Fruit fly (Drosophila melanogaster) whole organism, larva: ENCODE data around the gene CG13028.
A peak's percentile ranks its signal among the peaks of the same experiment; 100 is the strongest.

ENCODE experiments used
- noc ChIP-seq: fragments of 200-800 bp; sonication (Bioruptor generic); optimal IDR thresholded peaks from 3 replicates; lab custom pipeline; 2019; ENCODE audit warnings: missing biosample characterization, mild to moderate bottlenecking, missing genetic modification characterization, moderate library complexity

CG13028 gene

DNA sequence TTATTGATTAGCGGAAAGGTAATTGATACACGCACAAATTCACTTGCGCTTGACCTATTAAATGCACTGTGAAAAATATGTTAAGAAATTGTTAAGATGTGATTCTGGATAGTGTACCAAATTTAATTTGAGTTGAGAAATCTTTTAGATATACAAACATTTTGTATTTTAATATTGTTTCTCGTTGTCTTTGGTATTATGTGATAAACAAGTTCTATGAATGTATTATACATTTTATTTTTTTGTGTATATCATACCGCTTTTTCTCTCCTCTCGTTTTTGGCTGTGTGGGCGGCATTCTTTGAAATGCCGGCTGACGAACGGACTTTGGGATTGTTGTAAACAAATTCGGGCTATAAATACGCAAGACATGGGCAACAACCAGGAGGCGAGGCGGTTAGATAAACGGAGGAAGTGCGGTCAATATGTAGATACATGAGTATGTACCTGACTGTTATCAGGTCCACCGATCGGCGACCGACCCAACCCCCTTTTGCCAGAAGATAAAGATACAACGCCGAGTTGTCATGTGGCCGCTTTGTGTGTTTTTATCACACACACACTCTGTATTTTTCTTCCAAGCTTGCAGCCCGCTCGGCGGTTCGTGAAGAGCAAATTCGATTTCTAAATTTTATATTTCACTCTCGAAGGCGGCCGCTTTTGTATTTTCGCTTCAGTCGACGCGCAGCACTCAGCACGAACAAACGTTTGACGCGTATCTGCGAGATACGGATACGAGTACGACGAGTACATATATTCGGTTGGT lies 33.9 kb downstream of the CG13028 start:
- TF ChIP-seq noc (tag; lab: Kevin White, UChicago) = peak; percentile 70

- no peak for TF ChIP-seq noc (tag; lab: Kevin White, UChicago)
Observed at dm6 chr3L:16957534-16958396, 34.7 kb downstream of the CG13028 start, which contains the start of gene Cpr73D. TSS of gene Cpr73D (minus strand) at chr3L:16957689.

dm6 chr3L:16958397-16959080 lies 35.5 kb downstream of the CG13028 start:
- peak; percentile 59 for TF ChIP-seq noc (tag; lab: Kevin White, UChicago)

DNA sequence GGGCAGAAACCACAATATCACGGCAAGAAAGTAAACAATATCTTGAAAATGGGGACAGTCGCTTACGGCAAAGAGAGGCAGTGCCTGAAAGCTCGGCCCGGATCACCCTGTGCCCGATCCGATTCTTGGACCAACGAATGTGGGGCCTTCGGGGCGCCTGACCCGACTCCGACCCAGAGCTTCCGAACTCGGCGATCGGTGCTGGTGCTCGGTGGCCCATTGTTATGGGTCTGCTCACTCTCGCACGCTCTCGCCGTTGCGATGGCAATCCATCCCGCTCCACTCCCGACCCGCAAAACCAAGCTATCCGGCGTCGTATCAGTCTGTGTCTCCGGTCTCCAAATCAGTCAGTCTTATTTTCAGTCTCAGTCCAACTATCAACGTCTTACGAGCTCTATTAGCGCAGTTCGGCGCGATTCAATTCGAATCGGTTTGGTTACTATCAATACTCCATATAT lies 46.6 kb downstream of the CG13028 start, which contains the start of gene Exn:
Exn (plus strand) TSS at position 362 of the 458 bp plus-strand sequence.
- peak; percentile 34 for TF ChIP-seq noc (tag; lab: Kevin White, UChicago)

- no peak for TF ChIP-seq noc (tag; lab: Kevin White, UChicago)
Observed at dm6 chr3L:16971611-16972359, 48.7 kb downstream of the CG13028 start.
